Fruit fly (Drosophila melanogaster) whole organism, prepupa: ENCODE measurements around the gene CG15531.
A peak's percentile ranks its signal among the peaks of the same experiment; 100 is the strongest.

Experiments used
- CG3032 ChIP-seq: fragments of 200-800 bp; optimal IDR thresholded peaks from 2 replicates; lab custom pipeline; 2019; ENCODE audit warnings: missing biosample characterization, mild to moderate bottlenecking, missing genetic modification characterization, moderate library complexity
- CG4318 ChIP-seq: fragments of 200-800 bp; sonication (Bioruptor generic); optimal IDR thresholded peaks from 3 replicates; lab custom pipeline; 2017; ENCODE audit warnings: missing biosample characterization, mild to moderate bottlenecking, missing genetic modification characterization
- CG6808 ChIP-seq: fragments of 200-800 bp; sonication (Bioruptor generic); optimal IDR thresholded peaks from 3 replicates; lab custom pipeline; 2017; ENCODE audit warnings: missing biosample characterization, missing genetic modification characterization, mild to moderate bottlenecking, moderate library complexity, missing genetic modification reagents
- CG8632 ChIP-seq: fragments of 200-800 bp; sonication (Bioruptor generic); optimal IDR thresholded peaks from 3 replicates; lab custom pipeline; 2016; ENCODE audit warnings: missing biosample characterization, missing genetic modification characterization
- Gug ChIP-seq: fragments of 200-800 bp; sonication (Bioruptor generic); IDR thresholded peaks from 2 replicates; pipeline ENCODE4 v1.3.6; 2022; ENCODE audit warnings: missing biosample characterization, missing genetic modification characterization

DNA sequence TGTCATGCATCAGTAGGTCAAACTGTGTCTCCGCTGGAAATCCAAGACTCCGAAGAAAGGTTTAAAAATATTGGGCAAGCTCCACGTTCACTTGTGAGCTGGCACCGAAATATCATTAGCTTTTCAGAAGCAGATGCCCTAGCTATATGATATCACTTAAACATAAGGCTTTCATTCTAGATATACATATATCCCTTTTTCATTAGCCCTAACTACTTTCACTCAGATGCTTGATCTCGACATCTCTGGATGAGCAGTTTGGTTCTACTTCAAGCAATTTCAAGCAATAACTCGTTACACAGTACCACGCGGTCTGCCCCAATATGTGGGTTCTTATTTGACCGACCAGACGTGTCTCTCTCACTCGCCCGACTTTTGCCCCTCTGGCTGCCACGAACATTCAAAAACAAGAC is 4.6 kb downstream of the CG15531 start:
- peak; percentile 15 for TF ChIP-seq CG6808 (GFP tag; lab: Kevin White, UChicago)
- TF ChIP-seq CG4318: peak; percentile 36
- peak; percentile 12 for TF ChIP-seq CG3032 (tag; lab: Kevin White, UChicago)
- no peak for TF ChIP-seq Gug
- peak; percentile 62 for TF ChIP-seq CG8632 (GFP tag; lab: Kevin White, UChicago)
